Worm (Caenorhabditis elegans): ENCODE measurements around the gene Y97E10AR.3.

ce11 chrV:7978798-7979197, 28.5 kb downstream of the Y97E10AR.3 start:
- TF ChIP-seq rnt-1 (tag; optimal IDR thresholded peaks at IDR 0.05) (no peak), pha-4 (tag; optimal IDR thresholded peaks at IDR 0.05) (no peak), ttx-3 (tag; optimal IDR thresholded peaks at IDR 0.05) (no peak), pqm-1 (tag; optimal IDR thresholded peaks at IDR 0.05) (no peak), ama-1 (optimal IDR thresholded peaks at IDR 0.05) (no peak), ceh-34 (tag; optimal IDR thresholded peaks at IDR 0.05) (peak; percentile 14), dmd-4 (tag; optimal IDR thresholded peaks at IDR 0.05; ENCODE audit: borderline replicate concordance) (no peak), nfya-1 (tag; optimal IDR thresholded peaks at IDR 0.05) (peak; percentile 48)
